Worm (Caenorhabditis elegans) whole organism, young adult: ENCODE measurements around the gene srx-16.

Source experiments
- F57C9.4 ChIP-seq: sonication (generic microtip); optimal IDR thresholded peaks from 2 replicates; lab custom pipeline; 2017; ENCODE audit warnings: mild to moderate bottlenecking, missing genetic modification characterization, missing compliant biosample characterization
- cebp-2 ChIP-seq: fragments of 200-800 bp; sonication (Bioruptor generic); IDR thresholded peaks from 2 replicates; pipeline ENCODE4 v1.3.6; 2022; ENCODE audit warnings: missing genetic modification characterization, missing compliant biosample characterization
- egrh-3 ChIP-seq: fragments of 200-800 bp; sonication (Bioruptor generic); IDR thresholded peaks from 2 replicates; pipeline ENCODE4 v1.3.6; 2022; ENCODE audit warnings: missing genetic modification reagents, missing genetic modification characterization, missing compliant biosample characterization

- TF ChIP-seq egrh-3 (no peak), cebp-2 (no peak), F57C9.4 (no peak)
Observed at ce11 chrV:6948225-6948624, 27.9 kb upstream of the srx-16 start, which contains the start of gene Y57E12B.1.
